Worm (Caenorhabditis elegans) whole organism, L4 larva: ENCODE results near the gene mam-6.

Experiments
- D1046.2 ChIP-seq: fragments of 200-800 bp; sonication (Bioruptor generic); IDR thresholded peaks from 2 replicates; pipeline ENCODE4 v1.3.6; 2022; ENCODE audit warnings: missing genetic modification characterization, missing compliant biosample characterization
- F10B5.3 ChIP-seq: sonication (generic microtip); optimal IDR thresholded peaks from 2 replicates; lab custom pipeline; 2016; ENCODE audit warnings: mild to moderate bottlenecking, missing genetic modification characterization, missing compliant biosample characterization
- F37D6.2 ChIP-seq: sonication (generic microtip); optimal IDR thresholded peaks from 2 replicates; lab custom pipeline; 2016; ENCODE audit warnings: mild to moderate bottlenecking, missing genetic modification characterization, missing compliant biosample characterization
- F44E2.7 ChIP-seq: fragments of 200-800 bp; sonication (Bioruptor generic); IDR thresholded peaks from 2 replicates; pipeline ENCODE4 v2.1.2; 2022; ENCODE audit warnings: missing genetic modification characterization, missing compliant biosample characterization
- Y5F2A.4 ChIP-seq: fragments of 200-800 bp; sonication (Bioruptor generic); optimal IDR thresholded peaks from 2 replicates; lab custom pipeline; 2018; ENCODE audit warnings: mild to moderate bottlenecking, missing genetic modification characterization, missing compliant biosample characterization
- aha-1 ChIP-seq: fragments of 150-350 bp; peaks from one replicate; lab custom pipeline; 2014; ENCODE audit warnings: missing biosample characterization, missing genetic modification characterization
- ama-1 ChIP-seq: fragments of 150-350 bp; optimal IDR thresholded peaks from 2 replicates; lab custom pipeline; 2014; ENCODE audit warnings: inconsistent platforms, mixed read lengths
- ceh-62 ChIP-seq: sonication (generic microtip); optimal IDR thresholded peaks from 2 replicates; lab custom pipeline; 2017; ENCODE audit warnings: missing biosample characterization, missing genetic modification characterization
- ceh-82 ChIP-seq: sonication (generic microtip); optimal IDR thresholded peaks from 2 replicates; lab custom pipeline; 2017; ENCODE audit warnings: missing biosample characterization, missing genetic modification characterization
- dmd-8 ChIP-seq: fragments of 200-800 bp; sonication (Bioruptor generic); IDR thresholded peaks from 2 replicates; pipeline ENCODE4 v1.3.6; 2022; ENCODE audit warnings: missing genetic modification characterization, missing compliant biosample characterization
- dve-1 ChIP-seq: sonication (generic microtip); optimal IDR thresholded peaks from 2 replicates; lab custom pipeline; 2017; ENCODE audit warnings: antibody characterized with exemption, mild to moderate bottlenecking, missing genetic modification characterization, missing compliant biosample characterization; ENCODE audit not compliant: insufficient read depth
- egl-43 ChIP-seq: fragments of 200-800 bp; sonication (Bioruptor generic); IDR thresholded peaks from 2 replicates; pipeline ENCODE4 v1.3.6; 2022; ENCODE audit warnings: missing genetic modification reagents, missing genetic modification characterization, missing compliant biosample characterization
- fkh-10 ChIP-seq: fragments of 150-350 bp; optimal IDR thresholded peaks from 2 replicates; lab custom pipeline; 2014; ENCODE audit warnings: missing biosample characterization, missing genetic modification reagents, missing genetic modification characterization
- hif-1 ChIP-seq, 2 experiments: sonication (generic microtip); optimal IDR thresholded peaks; 2 replicates each; lab custom pipeline; 2016 to 2017; ENCODE audit warnings: missing compliant biosample characterization in 2 of 2, missing genetic modification characterization in 2 of 2, missing genetic modification reagents in 2 of 2, missing genotype in 2 of 2, mild to moderate bottlenecking in 1 of 2
- lin-1 ChIP-seq: fragments of 200-800 bp; sonication (Bioruptor generic); IDR thresholded peaks from 2 replicates; pipeline ENCODE4 v1.3.6; 2022; ENCODE audit warnings: missing genetic modification reagents, missing genetic modification characterization, missing compliant biosample characterization
- lir-3 ChIP-seq: sonication (generic microtip); optimal IDR thresholded peaks from 2 replicates; lab custom pipeline; 2016; ENCODE audit warnings: mild to moderate bottlenecking, missing genetic modification characterization, missing compliant biosample characterization
- lsy-2 ChIP-seq, 2 experiments: fragments of 150-350 bp in 1 of 2; sonication (generic microtip) in 1 of 2; optimal IDR thresholded peaks; 2 replicates each; lab custom pipeline; 2014 to 2017; ENCODE audit warnings: missing biosample characterization in 2 of 2, missing genetic modification characterization in 2 of 2
- madf-5 ChIP-seq, 2 experiments: fragments of 200-800 bp; sonication (Bioruptor generic); IDR thresholded peaks; 2 replicates each; pipeline ENCODE4 v1.3.6; 2022; ENCODE audit warnings: missing compliant biosample characterization in 2 of 2, missing genetic modification characterization in 2 of 2
- mdl-1 ChIP-seq, 2 experiments: fragments of 150-350 bp in 1 of 2; sonication (generic microtip) in 1 of 2; optimal IDR thresholded peaks; 2 replicates each; lab custom pipeline; 2014 to 2017; ENCODE audit warnings: missing biosample characterization in 2 of 2, missing genetic modification characterization in 2 of 2
- mes-2 ChIP-seq: sonication (generic microtip); optimal IDR thresholded peaks from 2 replicates; lab custom pipeline; 2016; ENCODE audit warnings: missing genotype, mild to moderate bottlenecking, missing genetic modification characterization, missing compliant biosample characterization; ENCODE audit not compliant: poor library complexity, severe bottlenecking
- mxl-3 ChIP-seq: fragments of 200-800 bp; sonication (Bioruptor generic); optimal IDR thresholded peaks from 2 replicates; lab custom pipeline; 2018; ENCODE audit warnings: mild to moderate bottlenecking, missing genetic modification characterization, missing compliant biosample characterization
- nhr-102 ChIP-seq: sonication (generic microtip); optimal IDR thresholded peaks from 2 replicates; lab custom pipeline; 2016; ENCODE audit warnings: mild to moderate bottlenecking, missing genetic modification characterization, moderate library complexity, missing compliant biosample characterization
- nhr-237 ChIP-seq: sonication (generic microtip); optimal IDR thresholded peaks from 2 replicates; lab custom pipeline; 2017; ENCODE audit warnings: missing biosample characterization, missing genetic modification characterization
- nhr-25 ChIP-seq: sonication (generic microtip); optimal IDR thresholded peaks from 2 replicates; lab custom pipeline; 2017; ENCODE audit warnings: missing genetic modification characterization, mild to moderate bottlenecking, missing compliant biosample characterization, antibody characterized with exemption, moderate library complexity, borderline replicate concordance; ENCODE audit not compliant: insufficient read depth
- nhr-28 ChIP-seq: fragments of 150-350 bp; optimal IDR thresholded peaks from 2 replicates; lab custom pipeline; 2014; ENCODE audit warnings: missing biosample characterization, missing genetic modification characterization
- nhr-41 ChIP-seq: fragments of 200-800 bp; sonication (Bioruptor generic); IDR thresholded peaks from 2 replicates; pipeline ENCODE4 v1.3.6; 2022; ENCODE audit warnings: missing genetic modification reagents, missing genetic modification characterization, missing compliant biosample characterization
- nhr-42 ChIP-seq: fragments of 200-800 bp; sonication (Bioruptor generic); IDR thresholded peaks from 2 replicates; pipeline ENCODE4 v1.3.6; 2022; ENCODE audit warnings: missing genetic modification characterization, missing compliant biosample characterization
- pha-4 ChIP-seq, 2 experiments: fragments of 150-350 bp in 1 of 2; fragments of 200-800 bp in 1 of 2; sonication (Bioruptor generic) in 1 of 2; IDR thresholded peaks in 1 of 2; optimal IDR thresholded peaks in 1 of 2; 2 replicates each; pipeline versions ENCODE4 v1.3.6 to Lab custom; 2014 to 2022; ENCODE audit warnings: missing genetic modification characterization in 2 of 2, missing genetic modification reagents in 2 of 2, missing biosample characterization in 1 of 2, missing compliant biosample characterization in 1 of 2
- php-3 ChIP-seq: fragments of 200-800 bp; sonication (Bioruptor generic); IDR thresholded peaks from 2 replicates; pipeline ENCODE4 v1.3.6; 2022; ENCODE audit warnings: missing genetic modification reagents, missing genetic modification characterization, missing compliant biosample characterization
- pqm-1 ChIP-seq: sonication (generic microtip); optimal IDR thresholded peaks from 2 replicates; lab custom pipeline; 2017; ENCODE audit warnings: missing biosample characterization, missing genetic modification characterization
- saeg-2 ChIP-seq: fragments of 200-800 bp; sonication (Bioruptor generic); IDR thresholded peaks from 2 replicates; pipeline ENCODE4 v1.3.6; 2022; ENCODE audit warnings: missing genetic modification reagents, missing genetic modification characterization, missing compliant biosample characterization
- snpc-4 ChIP-seq: fragments of 150-350 bp; optimal IDR thresholded peaks from 2 replicates; lab custom pipeline; 2014; ENCODE audit warnings: missing biosample characterization, missing genetic modification characterization
- spr-3 ChIP-seq: fragments of 200-800 bp; sonication (Bioruptor generic); optimal IDR thresholded peaks from 2 replicates; lab custom pipeline; 2018; ENCODE audit warnings: mild to moderate bottlenecking, missing genetic modification characterization, missing compliant biosample characterization
- unc-39 ChIP-seq: sonication (generic microtip); optimal IDR thresholded peaks from 2 replicates; lab custom pipeline; 2017; ENCODE audit warnings: missing biosample characterization, missing genetic modification characterization
- unc-62 ChIP-seq, 3 experiments: fragments of 150-350 bp in 1 of 3; sonication (generic microtip); optimal IDR thresholded peaks in 2 of 3; peaks in 1 of 3; 1 replicate in 1 of 3; 2 replicates in 2 of 3; lab custom pipeline; 2014 to 2017; ENCODE audit warnings: missing biosample characterization in 3 of 3, missing genetic modification characterization in 3 of 3, missing genetic modification reagents in 3 of 3, missing genotype in 1 of 3
- zfp-2 ChIP-seq: sonication (generic microtip); optimal IDR thresholded peaks from 2 replicates; lab custom pipeline; 2016; ENCODE audit warnings: mild to moderate bottlenecking, missing genetic modification characterization, missing compliant biosample characterization
- zfp-3 ChIP-seq: fragments of 200-800 bp; sonication (Bioruptor generic); conservative IDR thresholded peaks from 2 replicates; pipeline ENCODE4 v1.3.6; 2022; ENCODE audit warnings: missing genetic modification reagents, missing genetic modification characterization, missing compliant biosample characterization
- ztf-7 ChIP-seq: fragments of 150-350 bp; optimal IDR thresholded peaks from 2 replicates; lab custom pipeline; 2014; ENCODE audit warnings: missing biosample characterization, missing genetic modification characterization

mam-6 gene

DNA sequence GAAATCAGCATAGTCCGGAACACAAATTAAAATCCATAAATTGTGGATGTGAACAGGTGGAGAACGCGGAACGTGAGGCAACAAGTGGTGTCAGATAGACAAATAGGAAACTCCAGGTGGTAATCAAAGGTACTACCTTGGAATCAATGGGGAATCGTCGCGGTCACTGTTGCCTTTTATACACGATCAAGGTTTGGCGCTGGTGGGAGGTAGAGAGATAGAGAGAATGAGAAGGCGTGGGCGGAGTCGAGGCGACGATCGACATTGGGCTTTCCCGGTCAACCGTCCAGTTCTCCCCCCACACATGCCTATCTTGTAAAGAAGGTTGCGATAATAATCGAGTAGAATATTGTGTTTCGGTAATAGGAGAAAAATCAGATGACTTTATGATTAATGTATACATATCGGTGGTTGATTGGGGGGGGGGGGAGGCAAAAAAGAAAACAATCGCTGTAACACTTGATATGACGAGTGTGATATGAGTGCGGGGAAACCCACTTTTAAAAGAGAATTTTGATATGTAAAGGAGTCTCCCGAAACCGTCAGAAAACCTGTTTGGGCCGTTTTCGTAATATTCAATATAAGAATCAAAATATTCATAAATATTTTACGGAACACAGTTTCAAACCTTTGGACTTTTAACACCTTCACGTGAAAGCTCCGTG, 8.6 kb upstream of the mam-6 start, which contains the start of the genes H40L08.8, H40L08.2 and H40L08.7 (continued):
- TF ChIP-seq fkh-10 (GFP tag; lab: Kevin White, UChicago) (no peak), madf-5 (GFP tag; IDR thresholded peaks at IDR 0.05; lab: Robert Waterston, UW) (no peak), zfp-3 (GFP tag; lab: Robert Waterston, UW) (no peak), F44E2.7 (no peak), zfp-2 (no peak), php-3 (no peak), snpc-4 (tag; lab: Kevin White, UChicago) (no peak), lin-1 (no peak), pqm-1 (tag; lab: Kevin White, UChicago) (no peak), saeg-2 (GFP tag; lab: Robert Waterston, UW) (no peak), mdl-1 (tag; optimal IDR thresholded peaks at IDR 0.05; lab: Kevin White, UChicago) (peak; percentile 42 to 47), nhr-42 (GFP tag; lab: Robert Waterston, UW) (no peak), ztf-7 (tag; lab: Kevin White, UChicago) (no peak), unc-39 (tag; lab: Kevin White, UChicago) (no peak), ceh-82 (tag; lab: Kevin White, UChicago) (no peak), nhr-28 (tag; lab: Kevin White, UChicago) (no peak), nhr-102 (tag; lab: Kevin White, UChicago) (no peak), nhr-41 (no peak), nhr-25 (peak; percentile 56), Y5F2A.4 (no peak), pha-4 (GFP tag; IDR thresholded peaks at IDR 0.05; lab: Robert Waterston, UW) (no peak), pha-4 (tag; optimal IDR thresholded peaks at IDR 0.05; lab: Kevin White, UChicago) (no peak), lsy-2 (tag; optimal IDR thresholded peaks at IDR 0.05; lab: Kevin White, UChicago) (no peak), F10B5.3 (no peak), spr-3 (no peak), egl-43 (GFP tag; lab: Robert Waterston, UW) (no peak), nhr-237 (no peak), ceh-62 (tag; lab: Kevin White, UChicago) (no peak), dve-1 (tag; lab: Kevin White, UChicago) (no peak), aha-1 (tag; lab: Kevin White, UChicago) (peak; percentile 98), hif-1 (tag; optimal IDR thresholded peaks at IDR 0.05; lab: Kevin White, UChicago) (no peak)

DNA sequence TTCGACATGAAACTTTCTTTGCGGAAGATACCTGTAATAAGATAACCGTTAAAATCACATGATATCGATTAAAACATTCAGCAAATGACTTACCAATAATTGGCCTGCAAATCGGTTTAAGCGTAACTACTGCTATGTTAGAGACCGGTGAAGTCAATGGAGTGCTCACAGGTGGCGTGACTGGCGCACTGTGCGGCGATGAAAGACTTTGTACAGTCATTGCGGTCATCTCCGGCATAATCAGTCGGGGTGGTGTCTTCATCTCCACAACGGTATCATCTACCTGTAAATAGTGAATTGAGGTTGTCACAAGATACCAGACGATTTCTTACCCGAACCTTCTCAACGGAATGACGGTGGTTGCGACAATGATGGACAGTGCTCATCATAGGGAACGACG, 7.8 kb upstream of the mam-6 start:
- TF ChIP-seq nhr-42 (GFP tag; lab: Robert Waterston, UW) (no peak), zfp-3 (GFP tag; lab: Robert Waterston, UW) (no peak), mes-2 (tag; lab: Kevin White, UChicago) (no peak), lir-3 (tag; lab: Kevin White, UChicago) (no peak), nhr-102 (tag; lab: Kevin White, UChicago) (peak; percentile 22), dmd-8 (0 out of 2 replicates have a peak, but pooled peaks have one; percentile 14), mxl-3 (GFP tag; lab: Kevin White, UChicago) (no peak), saeg-2 (GFP tag; lab: Robert Waterston, UW) (no peak), D1046.2 (GFP tag; lab: Robert Waterston, UW) (no peak), unc-62 (GFP tag; optimal IDR thresholded peaks at IDR 0.05 in 1 of 2; lab: Kevin White, UChicago) (peak in 1 of 2 experiments; percentile 36), unc-62 (tag; optimal IDR thresholded peaks at IDR 0.05; lab: Kevin White, UChicago) (no peak), egl-43 (GFP tag; lab: Robert Waterston, UW) (no peak), ama-1 (lab: Kevin White, UChicago) (peak; percentile 72), F37D6.2 (tag; lab: Kevin White, UChicago) (no peak)
